Worm (Caenorhabditis elegans) whole organism, L4 larva: ENCODE results near the gene pas-7.

Experiments used
- F44E2.7 ChIP-seq: fragments of 200-800 bp; sonication (Bioruptor generic); IDR thresholded peaks from 2 replicates; pipeline ENCODE4 v2.1.2; 2022; ENCODE audit warnings: missing genetic modification characterization, missing compliant biosample characterization
- R02D3.7 ChIP-seq: fragments of 150-350 bp; sonication (generic microtip); optimal IDR thresholded peaks from 3 replicates; lab custom pipeline; 2014; ENCODE audit warnings: missing biosample characterization, missing genetic modification characterization
- T26A8.4 ChIP-seq: fragments of 200-800 bp; sonication (Bioruptor generic); IDR thresholded peaks from 2 replicates; pipeline ENCODE4 v1.3.6; 2022; ENCODE audit warnings: missing genetic modification characterization, missing compliant biosample characterization
- Y105C5A.15 ChIP-seq: fragments of 200-800 bp; sonication (Bioruptor generic); IDR thresholded peaks from 2 replicates; pipeline ENCODE4 v1.3.6; 2022; ENCODE audit warnings: missing genetic modification characterization, missing compliant biosample characterization
- ZK546.5 ChIP-seq, 2 experiments: sonication (generic microtip); optimal IDR thresholded peaks; 2 replicates each; lab custom pipeline; 2017; ENCODE audit warnings: missing biosample characterization in 2 of 2, missing genetic modification characterization in 2 of 2
- aha-1 ChIP-seq: fragments of 150-350 bp; peaks from one replicate; lab custom pipeline; 2014; ENCODE audit warnings: missing biosample characterization, missing genetic modification characterization
- ceh-20 ChIP-seq: fragments of 200-800 bp; sonication (Bioruptor generic); IDR thresholded peaks from 2 replicates; pipeline ENCODE4 v1.3.6; 2022; ENCODE audit warnings: missing genetic modification reagents, missing genetic modification characterization, missing compliant biosample characterization
- ceh-82 ChIP-seq: sonication (generic microtip); optimal IDR thresholded peaks from 2 replicates; lab custom pipeline; 2017; ENCODE audit warnings: missing biosample characterization, missing genetic modification characterization
- ces-1 ChIP-seq: fragments of 150-350 bp; sonication (generic microtip); optimal IDR thresholded peaks from 4 replicates; lab custom pipeline; 2014; ENCODE audit warnings: missing biosample characterization, missing genetic modification reagents, missing genetic modification characterization
- ctbp-1 ChIP-seq: fragments of 200-800 bp; sonication (Bioruptor generic); IDR thresholded peaks from 2 replicates; pipeline ENCODE4 v1.3.6; 2022; ENCODE audit warnings: missing genetic modification reagents, missing genetic modification characterization, missing compliant biosample characterization
- daf-19 ChIP-seq: fragments of 200-800 bp; sonication (Bioruptor generic); conservative IDR thresholded peaks from 2 replicates; pipeline ENCODE4 v1.3.6; 2022; ENCODE audit warnings: missing genetic modification characterization, missing compliant biosample characterization
- dmd-8 ChIP-seq: fragments of 200-800 bp; sonication (Bioruptor generic); IDR thresholded peaks from 2 replicates; pipeline ENCODE4 v1.3.6; 2022; ENCODE audit warnings: missing genetic modification characterization, missing compliant biosample characterization
- dpl-1 ChIP-seq: fragments of 150-350 bp; optimal IDR thresholded peaks from 2 replicates; lab custom pipeline; 2014; ENCODE audit warnings: missing biosample characterization, missing genetic modification reagents, missing genetic modification characterization
- dve-1 ChIP-seq: sonication (generic microtip); optimal IDR thresholded peaks from 2 replicates; lab custom pipeline; 2017; ENCODE audit warnings: antibody characterized with exemption, mild to moderate bottlenecking, missing genetic modification characterization, missing compliant biosample characterization; ENCODE audit not compliant: insufficient read depth
- fkh-10 ChIP-seq: fragments of 150-350 bp; optimal IDR thresholded peaks from 2 replicates; lab custom pipeline; 2014; ENCODE audit warnings: missing biosample characterization, missing genetic modification reagents, missing genetic modification characterization
- hmg-1.1 ChIP-seq: fragments of 200-800 bp; sonication (Bioruptor generic); IDR thresholded peaks from 2 replicates; pipeline ENCODE4 v1.3.6; 2022; ENCODE audit warnings: missing genetic modification reagents, missing genetic modification characterization, missing compliant biosample characterization
- lin-29 ChIP-seq: fragments of 200-800 bp; sonication (Bioruptor generic); IDR thresholded peaks from 2 replicates; pipeline ENCODE4 v1.3.6; 2022; ENCODE audit warnings: missing genetic modification reagents, missing genetic modification characterization, missing compliant biosample characterization
- lin-38 ChIP-seq: fragments of 200-800 bp; sonication (Bioruptor generic); IDR thresholded peaks from 2 replicates; pipeline ENCODE4 v1.3.6; 2022; ENCODE audit warnings: missing genetic modification reagents, missing genetic modification characterization, missing compliant biosample characterization
- mdl-1 ChIP-seq, 2 experiments: fragments of 150-350 bp in 1 of 2; sonication (generic microtip) in 1 of 2; optimal IDR thresholded peaks; 2 replicates each; lab custom pipeline; 2014 to 2017; ENCODE audit warnings: missing biosample characterization in 2 of 2, missing genetic modification characterization in 2 of 2
- mes-2 ChIP-seq: sonication (generic microtip); optimal IDR thresholded peaks from 2 replicates; lab custom pipeline; 2016; ENCODE audit warnings: missing genotype, mild to moderate bottlenecking, missing genetic modification characterization, missing compliant biosample characterization; ENCODE audit not compliant: poor library complexity, severe bottlenecking
- nhr-102 ChIP-seq: sonication (generic microtip); optimal IDR thresholded peaks from 2 replicates; lab custom pipeline; 2016; ENCODE audit warnings: mild to moderate bottlenecking, missing genetic modification characterization, moderate library complexity, missing compliant biosample characterization
- nhr-111 ChIP-seq: fragments of 200-800 bp; sonication (Bioruptor generic); optimal IDR thresholded peaks from 2 replicates; lab custom pipeline; 2018; ENCODE audit warnings: mild to moderate bottlenecking, missing genetic modification characterization, missing compliant biosample characterization
- nhr-237 ChIP-seq: sonication (generic microtip); optimal IDR thresholded peaks from 2 replicates; lab custom pipeline; 2017; ENCODE audit warnings: missing biosample characterization, missing genetic modification characterization
- nhr-41 ChIP-seq: fragments of 200-800 bp; sonication (Bioruptor generic); IDR thresholded peaks from 2 replicates; pipeline ENCODE4 v1.3.6; 2022; ENCODE audit warnings: missing genetic modification reagents, missing genetic modification characterization, missing compliant biosample characterization
- nhr-76 ChIP-seq: fragments of 150-350 bp; optimal IDR thresholded peaks from 2 replicates; lab custom pipeline; 2014; ENCODE audit warnings: missing biosample characterization, missing genetic modification characterization
- pha-4 ChIP-seq, 2 experiments: fragments of 150-350 bp in 1 of 2; fragments of 200-800 bp in 1 of 2; sonication (Bioruptor generic) in 1 of 2; IDR thresholded peaks in 1 of 2; optimal IDR thresholded peaks in 1 of 2; 2 replicates each; pipeline versions ENCODE4 v1.3.6 to Lab custom; 2014 to 2022; ENCODE audit warnings: missing genetic modification characterization in 2 of 2, missing genetic modification reagents in 2 of 2, missing biosample characterization in 1 of 2, missing compliant biosample characterization in 1 of 2
- php-3 ChIP-seq: fragments of 200-800 bp; sonication (Bioruptor generic); IDR thresholded peaks from 2 replicates; pipeline ENCODE4 v1.3.6; 2022; ENCODE audit warnings: missing genetic modification reagents, missing genetic modification characterization, missing compliant biosample characterization
- sdz-12 ChIP-seq: fragments of 200-800 bp; sonication (Bioruptor generic); optimal IDR thresholded peaks from 2 replicates; lab custom pipeline; 2018; ENCODE audit warnings: mild to moderate bottlenecking, missing genetic modification characterization, missing compliant biosample characterization
- set-16 ChIP-seq: fragments of 200-800 bp; sonication (Bioruptor generic); IDR thresholded peaks from 2 replicates; pipeline ENCODE4 v1.3.6; 2022; ENCODE audit warnings: missing genetic modification reagents, missing genetic modification characterization, missing compliant biosample characterization
- tag-97 ChIP-seq: fragments of 200-800 bp; sonication (Bioruptor generic); IDR thresholded peaks from 2 replicates; pipeline ENCODE4 v1.3.6; 2022; ENCODE audit warnings: missing genetic modification characterization, missing compliant biosample characterization
- tra-1 ChIP-seq: fragments of 200-800 bp; sonication (Bioruptor generic); IDR thresholded peaks from 2 replicates; pipeline ENCODE4 v1.3.6; 2022; ENCODE audit warnings: missing genetic modification reagents, missing genetic modification characterization, missing compliant biosample characterization
- unc-39 ChIP-seq: sonication (generic microtip); optimal IDR thresholded peaks from 2 replicates; lab custom pipeline; 2017; ENCODE audit warnings: missing biosample characterization, missing genetic modification characterization
- unc-62 ChIP-seq, 3 experiments: fragments of 150-350 bp in 1 of 3; sonication (generic microtip); optimal IDR thresholded peaks in 2 of 3; peaks in 1 of 3; 1 replicate in 1 of 3; 2 replicates in 2 of 3; lab custom pipeline; 2014 to 2017; ENCODE audit warnings: missing biosample characterization in 3 of 3, missing genetic modification characterization in 3 of 3, missing genetic modification reagents in 3 of 3, missing genotype in 1 of 3
- zag-1 ChIP-seq: fragments of 150-350 bp; optimal IDR thresholded peaks from 2 replicates; lab custom pipeline; 2014; ENCODE audit warnings: missing biosample characterization, missing genetic modification characterization
- zfp-2 ChIP-seq: sonication (generic microtip); optimal IDR thresholded peaks from 2 replicates; lab custom pipeline; 2016; ENCODE audit warnings: mild to moderate bottlenecking, missing genetic modification characterization, missing compliant biosample characterization
- zfp-3 ChIP-seq: fragments of 200-800 bp; sonication (Bioruptor generic); conservative IDR thresholded peaks from 2 replicates; pipeline ENCODE4 v1.3.6; 2022; ENCODE audit warnings: missing genetic modification reagents, missing genetic modification characterization, missing compliant biosample characterization
- ztf-11 ChIP-seq: fragments of 150-350 bp; optimal IDR thresholded peaks from 2 replicates; lab custom pipeline; 2014; ENCODE audit warnings: missing biosample characterization, missing genetic modification characterization
- ztf-7 ChIP-seq: fragments of 150-350 bp; optimal IDR thresholded peaks from 2 replicates; lab custom pipeline; 2014; ENCODE audit warnings: missing biosample characterization, missing genetic modification characterization

pas-7 gene

ce11 chrII:10139177-10139640 is 39.6 kb upstream of the pas-7 start, which contains the start of gene asah-2 (continued):
- TF ChIP-seq ceh-20 (GFP tag; lab: Robert Waterston, UW) = no peak
- TF ChIP-seq nhr-41 (GFP tag; lab: Robert Waterston, UW) = no peak
- no peak for TF ChIP-seq pha-4 (GFP tag; IDR thresholded peaks at IDR 0.05; lab: Robert Waterston, UW)
- no peak for TF ChIP-seq pha-4 (tag; optimal IDR thresholded peaks at IDR 0.05; lab: Kevin White, UChicago)
- no peak for TF ChIP-seq hmg-1.1 (GFP tag; lab: Robert Waterston, UW)
- no peak for TF ChIP-seq mes-2
- no peak for TF ChIP-seq ces-1 (GFP tag; lab: Kevin White, UChicago)
- TF ChIP-seq Y105C5A.15 (GFP tag; lab: Robert Waterston, UW) = no peak
- TF ChIP-seq daf-19 (GFP tag; lab: Robert Waterston, UW) = no peak
- TF ChIP-seq ctbp-1 = no peak
- TF ChIP-seq lin-38 = no peak
- TF ChIP-seq zfp-3 (GFP tag; lab: Robert Waterston, UW) = no peak
- TF ChIP-seq dmd-8 (GFP tag; lab: Robert Waterston, UW) = no peak
- TF ChIP-seq dpl-1 = no peak
- TF ChIP-seq tra-1 (GFP tag; lab: Robert Waterston, UW) = no peak
- 0 out of 2 replicates have a peak, but pooled peaks have one; percentile 24 for TF ChIP-seq php-3 (GFP tag; lab: Robert Waterston, UW)
- TF ChIP-seq unc-39 (tag; lab: Kevin White, UChicago) = no peak

ce11 chrII:10137358-10137757 is 37.7 kb upstream of the pas-7 start, which contains the start of gene phg-1:
Gene phg-1, plus strand, starts transcription at chrII:10137658.
- TF ChIP-seq dve-1 (no peak), ztf-7 (tag; lab: Kevin White, UChicago) (no peak), fkh-10 (GFP tag; lab: Kevin White, UChicago) (no peak), R02D3.7 (tag; lab: Kevin White, UChicago) (no peak), ZK546.5 (tag; optimal IDR thresholded peaks at IDR 0.05; lab: Kevin White, UChicago) (no peak), zag-1 (tag; lab: Kevin White, UChicago) (no peak), nhr-102 (tag; lab: Kevin White, UChicago) (no peak), zfp-2 (tag; lab: Kevin White, UChicago) (no peak), sdz-12 (GFP tag; lab: Kevin White, UChicago) (no peak), T26A8.4 (GFP tag; lab: Robert Waterston, UW) (no peak), set-16 (GFP tag; lab: Robert Waterston, UW) (no peak), lin-29 (GFP tag; lab: Robert Waterston, UW) (no peak), ztf-11 (tag; lab: Kevin White, UChicago) (no peak), ceh-82 (tag; lab: Kevin White, UChicago) (no peak), zfp-3 (GFP tag; lab: Robert Waterston, UW) (no peak), nhr-237 (no peak), nhr-76 (tag; lab: Kevin White, UChicago) (no peak), nhr-111 (GFP tag; lab: Kevin White, UChicago) (no peak), tag-97 (no peak), F44E2.7 (GFP tag; lab: Robert Waterston, UW) (no peak)

- TF ChIP-seq unc-62 (GFP tag; optimal IDR thresholded peaks at IDR 0.05 in 1 of 2; lab: Kevin White, UChicago) (peak in 1 of 2 experiments; percentile 76), unc-62 (tag; optimal IDR thresholded peaks at IDR 0.05; lab: Kevin White, UChicago) (no peak), aha-1 (tag; lab: Kevin White, UChicago) (peak; percentile 73), mdl-1 (tag; optimal IDR thresholded peaks at IDR 0.05; lab: Kevin White, UChicago) (no peak)
Measured at ce11 chrII:10136771-10137170, 37.1 kb upstream of the pas-7 start.
